Worm (Caenorhabditis elegans) whole organism, L1 larva: ENCODE results near the gene rom-1.

Experiments
- F16B12.6 ChIP-seq: fragments of 150-350 bp; optimal IDR thresholded peaks from 2 replicates; lab custom pipeline; 2014; ENCODE audit warnings: missing biosample characterization, missing genetic modification characterization
- Y116A8C.19 ChIP-seq: sonication (generic microtip); optimal IDR thresholded peaks from 2 replicates; lab custom pipeline; 2016; ENCODE audit warnings: missing compliant biosample characterization, missing genetic modification characterization, borderline replicate concordance
- aha-1 ChIP-seq: fragments of 150-350 bp; optimal IDR thresholded peaks from 2 replicates; lab custom pipeline; 2014; ENCODE audit warnings: missing biosample characterization, missing genetic modification characterization
- aly-2 ChIP-seq: fragments of 150-350 bp; optimal IDR thresholded peaks from 2 replicates; lab custom pipeline; 2014; ENCODE audit warnings: missing biosample characterization, missing genetic modification characterization
- blmp-1 ChIP-seq: fragments of 150-350 bp; optimal IDR thresholded peaks from 2 replicates; lab custom pipeline; 2014; ENCODE audit warnings: missing biosample characterization, missing genetic modification characterization
- ceh-63 ChIP-seq: fragments of 200-800 bp; sonication (Bioruptor generic); optimal IDR thresholded peaks from 2 replicates; lab custom pipeline; 2018; ENCODE audit warnings: mild to moderate bottlenecking, missing genetic modification characterization, missing compliant biosample characterization
- ceh-82 ChIP-seq, 3 experiments: fragments of 150-350 bp in 1 of 3; sonication (generic microtip) in 2 of 3; optimal IDR thresholded peaks; 2 replicates each; lab custom pipeline; 2014 to 2017; ENCODE audit warnings: missing biosample characterization in 3 of 3, missing genetic modification characterization in 3 of 3
- dpl-1 ChIP-seq, 3 experiments: fragments of 150-350 bp in 2 of 3; sonication (generic microtip) in 1 of 3; optimal IDR thresholded peaks; 2 replicates each; lab custom pipeline; 2014 to 2017; ENCODE audit warnings: missing biosample characterization in 3 of 3, missing genetic modification characterization in 3 of 3, missing genetic modification reagents in 3 of 3
- efl-1 ChIP-seq, 4 experiments: fragments of 150-350 bp; optimal IDR thresholded peaks in 3 of 4; peaks in 1 of 4; 1 replicate in 1 of 4; 2 replicates in 3 of 4; lab custom pipeline; 2014; ENCODE audit warnings: missing biosample characterization in 2 of 4, missing genetic modification characterization in 2 of 4, missing genetic modification reagents in 2 of 4
- elt-3 ChIP-seq, 6 experiments: fragments of 150-350 bp in 1 of 6; sonication (generic microtip); optimal IDR thresholded peaks; 2 replicates each; lab custom pipeline; 2017 to 2018; ENCODE audit warnings: missing biosample characterization in 6 of 6, missing genetic modification characterization in 6 of 6, inconsistent platforms in 1 of 6
- ets-5 ChIP-seq: fragments of 200-800 bp; sonication (Bioruptor generic); IDR thresholded peaks from 2 replicates; pipeline ENCODE4 v1.3.6; 2022; ENCODE audit warnings: missing genetic modification characterization, missing compliant biosample characterization
- fkh-10 ChIP-seq: sonication (generic microtip); optimal IDR thresholded peaks from 2 replicates; lab custom pipeline; 2017; ENCODE audit warnings: missing biosample characterization, missing genetic modification reagents, missing genetic modification characterization
- hlh-17 ChIP-seq: fragments of 200-800 bp; sonication (Bioruptor generic); optimal IDR thresholded peaks from 2 replicates; lab custom pipeline; 2018; ENCODE audit warnings: missing genetic modification characterization, mild to moderate bottlenecking, missing compliant biosample characterization, moderate library complexity, borderline replicate concordance
- hlh-4 ChIP-seq: sonication (generic microtip); optimal IDR thresholded peaks from 2 replicates; lab custom pipeline; 2016; ENCODE audit warnings: mild to moderate bottlenecking, missing genetic modification characterization, missing compliant biosample characterization
- irx-1 ChIP-seq: sonication (generic microtip); optimal IDR thresholded peaks from 2 replicates; lab custom pipeline; 2016; ENCODE audit warnings: missing genetic modification characterization, missing compliant biosample characterization
- isw-1 ChIP-seq: fragments of 200-800 bp; sonication (Bioruptor generic); IDR thresholded peaks from 2 replicates; pipeline ENCODE4 v1.3.6; 2022; ENCODE audit warnings: missing genetic modification characterization, missing compliant biosample characterization
- lin-13 ChIP-seq: fragments of 150-350 bp; optimal IDR thresholded peaks from 2 replicates; lab custom pipeline; 2014; ENCODE audit warnings: missing biosample characterization, missing genetic modification reagents, missing genetic modification characterization
- lin-14 ChIP-seq: fragments of 200-800 bp; sonication (Bioruptor generic); optimal IDR thresholded peaks from 2 replicates; lab custom pipeline; 2018; ENCODE audit warnings: mild to moderate bottlenecking, missing genetic modification characterization, moderate library complexity, missing compliant biosample characterization
- lin-35 ChIP-seq, 2 experiments: fragments of 150-350 bp; optimal IDR thresholded peaks; 2 replicates each; lab custom pipeline; 2014; ENCODE audit warnings: missing biosample characterization in 2 of 2, missing genetic modification characterization in 2 of 2, missing genetic modification reagents in 2 of 2
- lin-39 ChIP-seq: fragments of 150-350 bp; optimal IDR thresholded peaks from 2 replicates; lab custom pipeline; 2014; ENCODE audit warnings: missing biosample characterization, missing genetic modification reagents, missing genetic modification characterization
- lir-3 ChIP-seq: sonication (generic microtip); optimal IDR thresholded peaks from 2 replicates; lab custom pipeline; 2016; ENCODE audit warnings: mild to moderate bottlenecking, missing genetic modification characterization, moderate library complexity, missing compliant biosample characterization; ENCODE audit not compliant: poor library complexity
- mab-9 ChIP-seq: fragments of 200-800 bp; sonication (Bioruptor generic); IDR thresholded peaks from 2 replicates; pipeline ENCODE4 v1.3.6; 2022; ENCODE audit warnings: missing genetic modification reagents, missing genetic modification characterization, missing compliant biosample characterization
- mdl-1 ChIP-seq, 2 experiments: fragments of 150-350 bp; optimal IDR thresholded peaks; 2 replicates each; lab custom pipeline; 2014 to 2017; ENCODE audit warnings: missing biosample characterization in 2 of 2, missing genetic modification characterization in 2 of 2, inconsistent platforms in 1 of 2
- mep-1 ChIP-seq: fragments of 150-350 bp; optimal IDR thresholded peaks from 2 replicates; lab custom pipeline; 2014; ENCODE audit warnings: missing biosample characterization, missing genetic modification characterization
- nhr-11 ChIP-seq: fragments of 150-350 bp; optimal IDR thresholded peaks from 2 replicates; lab custom pipeline; 2014; ENCODE audit warnings: missing biosample characterization, missing genetic modification characterization
- nhr-19 ChIP-seq: fragments of 200-800 bp; sonication (Bioruptor generic); conservative IDR thresholded peaks from 2 replicates; pipeline ENCODE4 v1.3.6; 2022; ENCODE audit warnings: missing genetic modification characterization, missing compliant biosample characterization
- nhr-28 ChIP-seq: fragments of 150-350 bp; optimal IDR thresholded peaks from 2 replicates; lab custom pipeline; 2014; ENCODE audit warnings: missing biosample characterization, missing genetic modification characterization
- nhr-71 ChIP-seq: sonication (generic microtip); optimal IDR thresholded peaks from 2 replicates; lab custom pipeline; 2016; ENCODE audit warnings: mild to moderate bottlenecking, missing genetic modification characterization, moderate library complexity, missing compliant biosample characterization
- nhr-76 ChIP-seq: sonication (generic microtip); optimal IDR thresholded peaks from 2 replicates; lab custom pipeline; 2017; ENCODE audit warnings: missing biosample characterization, missing genetic modification characterization
- nhr-77 ChIP-seq: fragments of 150-350 bp; optimal IDR thresholded peaks from 2 replicates; lab custom pipeline; 2014; ENCODE audit warnings: missing biosample characterization, missing genetic modification characterization
- skn-1 ChIP-seq: fragments of 150-350 bp; optimal IDR thresholded peaks from 2 replicates; lab custom pipeline; 2014; ENCODE audit warnings: missing biosample characterization, missing genetic modification characterization
- snu-23 ChIP-seq: sonication (generic microtip); optimal IDR thresholded peaks from 2 replicates; lab custom pipeline; 2016; ENCODE audit warnings: missing genetic modification characterization, missing compliant biosample characterization
- sox-4 ChIP-seq: sonication (generic microtip); optimal IDR thresholded peaks from 2 replicates; lab custom pipeline; 2016; ENCODE audit warnings: missing genetic modification characterization, missing compliant biosample characterization
- sptf-1 ChIP-seq: fragments of 150-350 bp; optimal IDR thresholded peaks from 2 replicates; lab custom pipeline; 2014; ENCODE audit warnings: missing biosample characterization, missing genetic modification characterization
- sup-37 ChIP-seq: fragments of 200-800 bp; sonication (Bioruptor generic); optimal IDR thresholded peaks from 2 replicates; lab custom pipeline; 2018; ENCODE audit warnings: mild to moderate bottlenecking, missing genetic modification characterization, missing compliant biosample characterization
- swsn-7 ChIP-seq: sonication (generic microtip); optimal IDR thresholded peaks from 2 replicates; lab custom pipeline; 2016; ENCODE audit warnings: missing genetic modification characterization, missing compliant biosample characterization
- unc-130 ChIP-seq: fragments of 150-350 bp; optimal IDR thresholded peaks from 2 replicates; lab custom pipeline; 2017; ENCODE audit warnings: missing biosample characterization, missing genetic modification characterization, inconsistent platforms
- unc-86 ChIP-seq: sonication (generic microtip); optimal IDR thresholded peaks from 2 replicates; lab custom pipeline; 2016; ENCODE audit warnings: missing genetic modification characterization, missing compliant biosample characterization

rom-1 gene

DNA sequence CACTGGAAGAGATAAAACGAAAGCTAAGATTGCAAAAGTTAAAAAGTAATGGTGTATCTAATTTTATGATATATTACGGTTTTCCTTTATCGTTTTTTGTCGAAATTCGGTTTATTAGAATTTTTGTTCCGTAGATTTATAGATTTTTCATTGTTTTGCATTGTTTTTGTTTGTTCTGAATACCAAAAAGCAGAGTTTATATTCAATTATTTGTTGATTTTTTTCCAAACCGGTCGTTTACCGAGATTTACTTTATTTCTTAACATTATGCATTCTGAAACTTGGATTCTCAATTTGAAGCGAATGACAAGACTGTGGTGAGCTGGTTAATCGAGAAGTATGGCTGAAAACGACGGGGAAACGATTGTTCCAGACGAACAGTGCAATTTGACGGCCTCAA lies 30.0 kb downstream of the rom-1 start, which contains the start of gene fsn-1:
fsn-1 (plus strand) TSS at position 301 of the 400 bp plus-strand sequence.
- TF ChIP-seq skn-1 (tag; lab: Kevin White, UChicago) (no peak), ets-5 (no peak), blmp-1 (tag; lab: Kevin White, UChicago) (no peak), nhr-11 (tag; lab: Kevin White, UChicago) (no peak), efl-1 (optimal IDR thresholded peaks at IDR 0.05; lab: Kevin White, UChicago) (no peak), efl-1 (GFP tag; optimal IDR thresholded peaks at IDR 0.05 in 1 of 2; lab: Kevin White, UChicago) (no peak), hlh-17 (GFP tag; lab: Kevin White, UChicago) (no peak), mab-9 (GFP tag; lab: Robert Waterston, UW) (no peak), ceh-63 (GFP tag; lab: Kevin White, UChicago) (no peak), dpl-1 (GFP tag; optimal IDR thresholded peaks at IDR 0.05; lab: Kevin White, UChicago) (no peak), isw-1 (GFP tag; lab: Robert Waterston, UW) (no peak), hlh-4 (tag; lab: Kevin White, UChicago) (no peak), mdl-1 (tag; optimal IDR thresholded peaks at IDR 0.05; lab: Kevin White, UChicago) (no peak), lir-3 (tag; lab: Kevin White, UChicago) (no peak), fkh-10 (no peak), lin-35 (GFP tag; optimal IDR thresholded peaks at IDR 0.05; lab: Kevin White, UChicago) (no peak), lin-13 (GFP tag; lab: Kevin White, UChicago) (no peak), snu-23 (GFP tag; lab: Kevin White, UChicago) (no peak)

DNA sequence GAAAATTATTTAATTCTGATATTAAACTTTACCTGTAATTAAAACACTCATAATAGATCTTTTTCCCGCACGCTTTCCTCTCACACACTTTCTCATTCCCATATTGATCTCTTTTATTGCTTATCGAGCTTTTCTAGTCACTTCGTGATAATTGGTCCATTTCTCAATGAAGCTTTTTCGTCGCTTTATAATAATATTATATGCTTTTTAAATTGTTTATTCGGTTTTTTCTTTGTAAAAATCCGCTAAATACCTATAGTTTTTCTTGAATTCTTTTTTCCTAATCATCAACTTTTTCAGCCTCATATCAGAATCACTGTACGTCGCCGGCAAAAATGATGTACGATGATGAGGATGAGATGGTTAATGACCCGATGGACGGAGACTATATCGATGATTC lies 32.3 kb downstream of the rom-1 start, which contains the start of gene rpb-2:
rpb-2 (plus strand) TSS at position 301 of the 400 bp plus-strand sequence.
- no peak for TF ChIP-seq nhr-28 (tag; lab: Kevin White, UChicago)
- TF ChIP-seq efl-1 (optimal IDR thresholded peaks at IDR 0.05; lab: Kevin White, UChicago) = no peak
- TF ChIP-seq efl-1 (GFP tag; optimal IDR thresholded peaks at IDR 0.05 in 1 of 2; lab: Kevin White, UChicago) = peak in 1 of 2 experiments; percentile 35
- TF ChIP-seq mdl-1 (tag; optimal IDR thresholded peaks at IDR 0.05; lab: Kevin White, UChicago) = no peak
- no peak for TF ChIP-seq irx-1 (tag; lab: Kevin White, UChicago)
- TF ChIP-seq, all 84 proteins: peak for 1

DNA sequence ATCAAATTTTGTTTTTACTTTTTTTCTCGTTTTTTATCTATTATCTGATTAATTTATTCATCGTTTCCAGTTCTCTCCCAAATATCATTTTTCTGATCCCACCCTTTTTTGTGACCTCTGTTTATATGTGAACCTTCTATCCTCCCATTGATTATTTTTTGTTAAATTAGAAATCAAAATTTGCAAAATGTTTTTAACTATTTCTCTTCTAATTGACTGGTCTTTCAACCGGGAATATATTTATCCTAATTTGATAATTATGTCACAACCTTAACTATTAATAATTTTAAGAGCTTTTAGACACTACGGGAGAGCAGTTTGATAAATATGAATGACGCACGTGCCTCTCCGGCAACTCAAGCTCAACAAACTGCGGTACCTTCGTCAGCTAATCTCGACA lies 37.2 kb downstream of the rom-1 start, which contains the start of gene ntl-9:
ntl-9 (plus strand) TSS at position 301 of the 400 bp plus-strand sequence.
- no peak for TF ChIP-seq aha-1 (tag; lab: Kevin White, UChicago)
- TF ChIP-seq nhr-76 (tag; lab: Kevin White, UChicago) = no peak
- no peak for TF ChIP-seq lin-39 (tag; lab: Kevin White, UChicago)
- no peak for TF ChIP-seq unc-130 (tag; lab: Kevin White, UChicago)
- no peak for TF ChIP-seq ceh-63 (GFP tag; lab: Kevin White, UChicago)

DNA sequence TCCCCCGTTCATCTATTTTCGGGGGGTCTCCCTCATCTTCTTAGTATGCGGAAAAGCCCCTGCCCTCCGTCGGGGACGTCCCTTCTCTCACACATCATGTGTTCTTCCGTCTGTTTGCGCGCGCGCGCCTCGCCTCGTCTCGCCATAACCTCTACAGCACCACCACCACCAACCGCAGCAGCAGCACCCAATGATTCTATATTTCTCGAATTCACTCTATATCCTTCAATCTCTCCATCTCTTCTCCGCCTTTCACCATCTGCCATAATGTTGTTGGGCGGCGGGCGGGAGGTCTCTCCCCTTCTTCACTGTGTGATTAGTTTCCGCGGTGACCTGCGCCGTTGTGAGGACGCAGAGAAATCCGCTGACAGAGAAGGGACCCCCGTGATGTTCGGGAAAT lies 40.4 kb downstream of the rom-1 start:
- TF ChIP-seq lin-14 (GFP tag; lab: Kevin White, UChicago) = peak; percentile 4
- TF ChIP-seq nhr-71 = peak; percentile 0
- TF ChIP-seq hlh-4 (tag; lab: Kevin White, UChicago) = no peak
- TF ChIP-seq mep-1 (tag; lab: Kevin White, UChicago) = peak; percentile 2
- no peak for TF ChIP-seq nhr-77 (tag; lab: Kevin White, UChicago)
- peak; percentile 7 for TF ChIP-seq unc-86 (tag; lab: Kevin White, UChicago)
- TF ChIP-seq isw-1 (GFP tag; lab: Robert Waterston, UW) = 0 out of 2 replicates have a peak, but pooled peaks have one; percentile 10
- peak in 1 of 3 experiments; percentile 0 for TF ChIP-seq ceh-82 (tag; optimal IDR thresholded peaks at IDR 0.05; lab: Kevin White, UChicago)

DNA sequence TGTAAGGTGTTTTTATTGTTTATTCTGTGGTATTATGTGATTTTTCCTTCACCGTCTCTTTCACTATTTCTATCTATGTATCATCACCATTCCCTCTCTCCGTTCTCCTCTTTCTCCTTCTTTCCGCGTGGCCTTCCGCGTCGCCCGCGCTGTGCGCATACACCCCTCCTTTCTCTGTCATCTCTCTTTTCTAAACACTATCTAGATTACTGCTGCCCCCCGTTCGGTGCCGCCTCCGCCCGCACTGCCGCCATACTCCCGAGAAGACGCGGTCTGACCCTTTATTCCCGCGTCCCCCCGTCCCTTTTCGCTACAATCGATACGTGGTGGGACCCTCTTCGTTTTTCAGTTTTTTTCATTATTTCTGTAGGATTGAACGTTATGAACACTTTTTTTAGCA lies 41.6 kb downstream of the rom-1 start:
- TF ChIP-seq dpl-1 (GFP tag; optimal IDR thresholded peaks at IDR 0.05; lab: Kevin White, UChicago) (no peak), blmp-1 (tag; lab: Kevin White, UChicago) (peak; percentile 12)

DNA sequence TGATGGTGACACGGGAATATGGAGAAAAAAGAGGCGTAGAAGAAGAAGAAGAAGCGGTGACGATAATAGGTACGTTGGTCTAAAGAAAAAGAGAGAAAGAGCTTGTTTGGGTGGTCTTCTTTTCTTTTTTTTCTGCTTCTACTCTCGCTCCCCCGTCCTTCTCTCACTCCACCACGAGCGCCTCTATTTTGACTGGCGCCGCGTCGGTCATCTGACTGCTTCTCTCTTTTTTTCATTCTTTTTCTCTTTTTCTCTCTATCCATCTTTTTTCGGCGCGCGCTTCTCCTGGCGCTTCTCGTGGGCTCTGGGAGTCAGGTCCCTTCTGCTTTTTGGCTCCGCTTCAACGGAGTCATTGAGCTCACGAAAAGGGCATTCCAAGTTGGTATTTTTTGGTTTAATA lies 43.3 kb downstream of the rom-1 start:
- TF ChIP-seq sox-4 (no peak), Y116A8C.19 (tag; lab: Kevin White, UChicago) (no peak), elt-3 (tag; optimal IDR thresholded peaks at IDR 0.05; lab: Kevin White, UChicago) (no peak), sptf-1 (no peak), efl-1 (optimal IDR thresholded peaks at IDR 0.05; lab: Kevin White, UChicago) (peak; percentile 40 to 48), efl-1 (GFP tag; optimal IDR thresholded peaks at IDR 0.05 in 1 of 2; lab: Kevin White, UChicago) (peak in 1 of 2 experiments; percentile 31), mep-1 (tag; lab: Kevin White, UChicago) (peak; percentile 43), skn-1 (tag; lab: Kevin White, UChicago) (no peak), isw-1 (GFP tag; lab: Robert Waterston, UW) (peak; percentile 29), aly-2 (no peak), lin-14 (GFP tag; lab: Kevin White, UChicago) (peak; percentile 89), F16B12.6 (tag; lab: Kevin White, UChicago) (no peak), nhr-19 (no peak), mab-9 (GFP tag; lab: Robert Waterston, UW) (no peak), swsn-7 (peak; percentile 44), sup-37 (no peak), ceh-63 (GFP tag; lab: Kevin White, UChicago) (no peak), unc-86 (tag; lab: Kevin White, UChicago) (peak; percentile 49), snu-23 (GFP tag; lab: Kevin White, UChicago) (peak; percentile 57), lir-3 (tag; lab: Kevin White, UChicago) (no peak)
